Worm (Caenorhabditis elegans): ENCODE measurements around the gene R02D1.2.

The R02D1.2 gene

ce11 chrV:4371309-4371933 is 48.8 kb upstream of the R02D1.2 start, which contains the start of the genes gmpr-1 and fipp-1 (continued):
- TF ChIP-seq hif-1 (tag; optimal IDR thresholded peaks at IDR 0.05) = peak in 1 of 2 experiments; percentile 21
- no peak for TF ChIP-seq ceh-32 (tag; optimal IDR thresholded peaks at IDR 0.05; ENCODE audit: poor library complexity)
- TF ChIP-seq duxl-1 (tag; optimal IDR thresholded peaks at IDR 0.05; ENCODE audit: poor library complexity) = no peak
- TF ChIP-seq D1046.2 (GFP tag; IDR thresholded peaks at IDR 0.05) = no peak
- TF ChIP-seq unc-39 (tag; optimal IDR thresholded peaks at IDR 0.05) = no peak
- no peak for TF ChIP-seq gei-8 (GFP tag; optimal IDR thresholded peaks at IDR 0.05)
- no peak for TF ChIP-seq ceh-82 (tag; optimal IDR thresholded peaks at IDR 0.05)
- no peak for TF ChIP-seq ceh-28 (tag; optimal IDR thresholded peaks at IDR 0.05)
- no peak for TF ChIP-seq F26F4.8 (GFP tag; conservative IDR thresholded peaks at IDR 0.05)
- no peak for TF ChIP-seq snpc-1.2 (GFP tag; IDR thresholded peaks at IDR 0.05)
- no peak for TF ChIP-seq unc-62 (GFP tag; optimal IDR thresholded peaks at IDR 0.05 in 1 of 2)
- no peak for TF ChIP-seq unc-62 (tag; optimal IDR thresholded peaks at IDR 0.05)
- no peak for TF ChIP-seq mxl-2 (GFP tag; conservative IDR thresholded peaks at IDR 0.05)
- no peak for TF ChIP-seq lin-29 (GFP tag; IDR thresholded peaks at IDR 0.05)
- peak; percentile 67 for TF ChIP-seq pqm-1 (tag; optimal IDR thresholded peaks at IDR 0.05)
- peak; percentile 99 for TF ChIP-seq T20F7.1 (GFP tag; optimal IDR thresholded peaks at IDR 0.05)
- TF ChIP-seq fkh-10 (GFP tag; optimal IDR thresholded peaks at IDR 0.05) = no peak
- TF ChIP-seq ZK546.5 (tag; optimal IDR thresholded peaks at IDR 0.05) = no peak
- no peak for TF ChIP-seq Y5F2A.4 (GFP tag; optimal IDR thresholded peaks at IDR 0.05)
- TF ChIP-seq F10B5.3 (tag; optimal IDR thresholded peaks at IDR 0.05) = no peak
- TF ChIP-seq set-16 (GFP tag; IDR thresholded peaks at IDR 0.05) = no peak
- no peak for TF ChIP-seq daf-12 (tag; optimal IDR thresholded peaks at IDR 0.05)
- no peak for TF ChIP-seq arid-1 (GFP tag; conservative IDR thresholded peaks at IDR 0.05)
- TF ChIP-seq nhr-10 (tag; optimal IDR thresholded peaks at IDR 0.05) = no peak
- no peak for TF ChIP-seq mdt-29 (GFP tag; IDR thresholded peaks at IDR 0.05)
- TF ChIP-seq madf-9 (GFP tag; conservative IDR thresholded peaks at IDR 0.05) = no peak
- no peak for TF ChIP-seq daf-16 (GFP tag; optimal IDR thresholded peaks at IDR 0.05)
- TF ChIP-seq daf-16 (tag; optimal IDR thresholded peaks at IDR 0.05) = no peak
- no peak for TF ChIP-seq F37D6.2 (tag; optimal IDR thresholded peaks at IDR 0.05)
- no peak for TF ChIP-seq nhr-76 (tag; optimal IDR thresholded peaks at IDR 0.05)
- TF ChIP-seq lin-15B (tag; optimal IDR thresholded peaks at IDR 0.05) = no peak
- TF ChIP-seq nhr-25 (tag; optimal IDR thresholded peaks at IDR 0.05; ENCODE audit: borderline replicate concordance, insufficient read depth) = peak; percentile 5
- TF ChIP-seq lin-1 (GFP tag; IDR thresholded peaks at IDR 0.05) = no peak
- no peak for TF ChIP-seq daf-19 (GFP tag; conservative IDR thresholded peaks at IDR 0.05)
- TF ChIP-seq ces-1 (GFP tag; optimal IDR thresholded peaks at IDR 0.05) = no peak
- no peak for TF ChIP-seq dmd-8 (GFP tag; IDR thresholded peaks at IDR 0.05)
- TF ChIP-seq cey-2 (tag; optimal IDR thresholded peaks at IDR 0.05; ENCODE audit: borderline replicate concordance, insufficient read depth) = no peak
- no peak for TF ChIP-seq lin-39 (tag; optimal IDR thresholded peaks at IDR 0.05)
- no peak for TF ChIP-seq attf-4 (tag; optimal IDR thresholded peaks at IDR 0.05)
- peak in 1 of 2 experiments; percentile 73 for TF ChIP-seq lsy-2 (tag; optimal IDR thresholded peaks at IDR 0.05)
- no peak for TF ChIP-seq nhr-102 (tag; optimal IDR thresholded peaks at IDR 0.05)
- TF ChIP-seq zip-11 (GFP tag; IDR thresholded peaks at IDR 0.05) = no peak
- peak; percentile 80 for TF ChIP-seq Y48G9A.11 (GFP tag; IDR thresholded peaks at IDR 0.05)
- TF ChIP-seq ama-1 (optimal IDR thresholded peaks at IDR 0.05) = no peak
- no peak for TF ChIP-seq zfp-2 (tag; optimal IDR thresholded peaks at IDR 0.05)
- no peak for TF ChIP-seq F49E8.2 (tag; optimal IDR thresholded peaks at IDR 0.05; ENCODE audit: borderline replicate concordance)
- TF ChIP-seq unc-130 (GFP tag; optimal IDR thresholded peaks at IDR 0.05) = no peak
- no peak for TF ChIP-seq nhr-28 (tag; optimal IDR thresholded peaks at IDR 0.05)
- no peak for TF ChIP-seq zag-1 (tag; optimal IDR thresholded peaks at IDR 0.05)
- no peak for TF ChIP-seq tag-97 (GFP tag; IDR thresholded peaks at IDR 0.05)
- no peak for TF ChIP-seq lim-7 (GFP tag; IDR thresholded peaks at IDR 0.05)
- no peak for TF ChIP-seq nhr-42 (GFP tag; IDR thresholded peaks at IDR 0.05)

Measured in whole organism, L4 larva.